Fruit fly (Drosophila melanogaster) whole organism: ENCODE data around the gene AP-1mu.

ENCODE experiments used
- Dll ChIP-seq: fragments of >200 bp; optimal IDR thresholded peaks from 2 replicates; lab custom pipeline; 2017
- pan ChIP-seq: fragments of >200 bp; optimal IDR thresholded peaks from 2 replicates; lab custom pipeline; 2017
- usp ChIP-seq: fragments of >200 bp; optimal IDR thresholded peaks from 2 replicates; lab custom pipeline; 2017; ENCODE audit warnings: missing biosample characterization, missing genetic modification characterization, mixed read lengths

- TF ChIP-seq Dll, result no peak
- no peak for TF ChIP-seq usp (GFP tag; lab: Kevin White, UChicago)
- no peak for TF ChIP-seq pan
Measured at dm6 chr3R:9606913-9607804, 47.8 kb upstream of the AP-1mu start.
